Fruit fly (Drosophila melanogaster) whole organism, embryonic: Measurements from ENCODE around the gene PpV.

ENCODE experiments used
- B-H2 ChIP-seq: fragments of 200-800 bp; sonication (Bioruptor generic); optimal IDR thresholded peaks from 2 replicates; lab custom pipeline; 2018; ENCODE audit warnings: missing biosample characterization, mild to moderate bottlenecking, missing genetic modification characterization
- CG11456 ChIP-seq: fragments of 200-800 bp; sonication (Bioruptor generic); IDR thresholded peaks from 3 replicates; pipeline ENCODE4 v1.3.6; 2022; ENCODE audit warnings: missing biosample characterization, missing genetic modification characterization
- CG12155 ChIP-seq: fragments of 200-800 bp; sonication (Bioruptor generic); optimal IDR thresholded peaks from 3 replicates; lab custom pipeline; 2016; ENCODE audit warnings: missing biosample characterization, missing genetic modification characterization
- CG12769 ChIP-seq: fragments of 200-800 bp; sonication (Bioruptor generic); optimal IDR thresholded peaks from 2 replicates; lab custom pipeline; 2019; ENCODE audit warnings: missing biosample characterization, mild to moderate bottlenecking, missing genetic modification characterization, moderate library complexity
- CG13296 ChIP-seq: fragments of 200-800 bp; sonication (Bioruptor generic); optimal IDR thresholded peaks from 3 replicates; lab custom pipeline; 2018; ENCODE audit warnings: missing biosample characterization, mild to moderate bottlenecking, missing genetic modification characterization
- CG13894 ChIP-seq: fragments of 200-800 bp; sonication (Bioruptor generic); optimal IDR thresholded peaks from 3 replicates; lab custom pipeline; 2018; ENCODE audit warnings: missing biosample characterization, mild to moderate bottlenecking, missing genetic modification characterization, moderate library complexity
- CG14710 ChIP-seq: fragments of 200-800 bp; sonication (Bioruptor generic); optimal IDR thresholded peaks from 3 replicates; lab custom pipeline; 2019; ENCODE audit warnings: missing biosample characterization, mild to moderate bottlenecking, missing genetic modification characterization, moderate library complexity
- CG15011 ChIP-seq: fragments of 200-800 bp; sonication (Bioruptor generic); optimal IDR thresholded peaks from 3 replicates; lab custom pipeline; 2018; ENCODE audit warnings: missing biosample characterization, mild to moderate bottlenecking, missing genetic modification characterization
- CG15601 ChIP-seq: fragments of 200-800 bp; sonication (Bioruptor generic); optimal IDR thresholded peaks from 3 replicates; lab custom pipeline; 2019; ENCODE audit warnings: missing biosample characterization, mild to moderate bottlenecking, missing genetic modification characterization, moderate library complexity
- CG15696 ChIP-seq: fragments of 200-800 bp; sonication (Bioruptor generic); optimal IDR thresholded peaks from 2 replicates; lab custom pipeline; 2019; ENCODE audit warnings: missing biosample characterization, mild to moderate bottlenecking, missing genetic modification characterization, moderate library complexity
- CG17328 ChIP-seq: fragments of 200-800 bp; sonication (Bioruptor generic); IDR thresholded peaks from 2 replicates; pipeline ENCODE4 v1.3.6; 2022; ENCODE audit warnings: missing biosample characterization, missing genetic modification characterization
- CG17568 ChIP-seq: fragments of 200-800 bp; sonication (Bioruptor generic); optimal IDR thresholded peaks from 2 replicates; lab custom pipeline; 2018; ENCODE audit warnings: missing biosample characterization, mild to moderate bottlenecking, missing genetic modification characterization, moderate library complexity
- CG1792 ChIP-seq: fragments of 200-800 bp; sonication (Bioruptor generic); optimal IDR thresholded peaks from 2 replicates; lab custom pipeline; 2016; ENCODE audit warnings: missing biosample characterization, missing genetic modification characterization
- CG30020 ChIP-seq: fragments of 200-800 bp; optimal IDR thresholded peaks from 2 replicates; lab custom pipeline; 2019; ENCODE audit warnings: missing biosample characterization, mild to moderate bottlenecking, missing genetic modification characterization, moderate library complexity
- CG31365 ChIP-seq: fragments of 200-800 bp; sonication (Bioruptor generic); optimal IDR thresholded peaks from 2 replicates; lab custom pipeline; 2018; ENCODE audit warnings: missing biosample characterization, mild to moderate bottlenecking, missing genetic modification characterization
- CG34376 ChIP-seq: fragments of 200-800 bp; sonication (Bioruptor generic); optimal IDR thresholded peaks from 2 replicates; lab custom pipeline; 2018; ENCODE audit warnings: missing biosample characterization, mild to moderate bottlenecking, missing genetic modification characterization
- CG6175 ChIP-seq: fragments of 200-800 bp; sonication (Bioruptor generic); IDR thresholded peaks from 3 replicates; pipeline ENCODE4 v1.3.6; 2022; ENCODE audit warnings: missing biosample characterization, missing genetic modification characterization
- CG7357 ChIP-seq: fragments of 200-800 bp; sonication (Bioruptor generic); IDR thresholded peaks from 3 replicates; pipeline ENCODE4 v1.3.6; 2022; ENCODE audit warnings: missing biosample characterization, missing genetic modification characterization
- CG8478 ChIP-seq: fragments of >200 bp; optimal IDR thresholded peaks from 2 replicates; lab custom pipeline; 2018
- CG9609 ChIP-seq: fragments of 200-800 bp; sonication (Bioruptor generic); optimal IDR thresholded peaks from 3 replicates; lab custom pipeline; 2016; ENCODE audit warnings: missing biosample characterization, missing genetic modification characterization
- Camta ChIP-seq: fragments of 200-800 bp; sonication (Bioruptor generic); optimal IDR thresholded peaks from 2 replicates; lab custom pipeline; 2016; ENCODE audit warnings: missing biosample characterization, missing genetic modification characterization
- CoRest ChIP-seq: fragments of 200-800 bp; sonication (Bioruptor generic); optimal IDR thresholded peaks from 3 replicates; lab custom pipeline; 2018; ENCODE audit warnings: missing biosample characterization, mild to moderate bottlenecking, missing genetic modification characterization, moderate library complexity
- E2f2 ChIP-seq: fragments of 200-800 bp; sonication (Bioruptor generic); IDR thresholded peaks from 2 replicates; pipeline ENCODE4 v1.3.6; 2022; ENCODE audit warnings: missing biosample characterization, missing genetic modification characterization
- Ets97D ChIP-seq: fragments of 200-800 bp; sonication (Bioruptor generic); optimal IDR thresholded peaks from 3 replicates; lab custom pipeline; 2016; ENCODE audit warnings: missing biosample characterization, missing genetic modification characterization
- GATAe ChIP-seq: fragments of 200-800 bp; sonication (Bioruptor generic); conservative IDR thresholded peaks from 2 replicates; pipeline ENCODE4 v1.3.6; 2022; ENCODE audit warnings: missing biosample characterization, missing genetic modification characterization
- H2.0 ChIP-seq: fragments of 200-800 bp; sonication (Bioruptor generic); IDR thresholded peaks from 2 replicates; pipeline ENCODE4 v1.3.6; 2022; ENCODE audit warnings: missing biosample characterization, missing genetic modification characterization
- HLH54F ChIP-seq: fragments of 200-800 bp; sonication (Bioruptor generic); optimal IDR thresholded peaks from 3 replicates; lab custom pipeline; 2016; ENCODE audit warnings: missing biosample characterization, missing genetic modification characterization
- HLHmδ ChIP-seq: fragments of 200-800 bp; sonication (Bioruptor generic); optimal IDR thresholded peaks from 2 replicates; lab custom pipeline; 2018; ENCODE audit warnings: missing biosample characterization, mild to moderate bottlenecking, missing genetic modification characterization, moderate library complexity
- Hmr ChIP-seq: fragments of 200-800 bp; sonication (Bioruptor generic); optimal IDR thresholded peaks from 3 replicates; lab custom pipeline; 2017; ENCODE audit warnings: mild to moderate bottlenecking, missing biosample characterization, missing genetic modification reagents, missing genetic modification characterization
- Jarid2 ChIP-seq: fragments of 200-800 bp; sonication (Bioruptor generic); optimal IDR thresholded peaks from 3 replicates; lab custom pipeline; 2017; ENCODE audit warnings: mild to moderate bottlenecking, missing biosample characterization, missing genetic modification reagents, missing genetic modification characterization
- Nf-YC ChIP-seq: fragments of 200-800 bp; optimal IDR thresholded peaks from 3 replicates; lab custom pipeline; 2019; ENCODE audit warnings: missing biosample characterization, mild to moderate bottlenecking, missing genetic modification characterization, moderate library complexity
- Oaz ChIP-seq: fragments of 200-800 bp; sonication (Bioruptor generic); IDR thresholded peaks from 2 replicates; pipeline ENCODE4 v1.3.6; 2022; ENCODE audit warnings: missing biosample characterization, missing genetic modification characterization
- PHDP ChIP-seq: fragments of 200-800 bp; sonication (Bioruptor generic); optimal IDR thresholded peaks from 3 replicates; lab custom pipeline; 2018; ENCODE audit warnings: missing biosample characterization, mild to moderate bottlenecking, missing genetic modification characterization, moderate library complexity
- Scr ChIP-seq: fragments of 200-800 bp; sonication (Bioruptor generic); IDR thresholded peaks from 2 replicates; pipeline ENCODE4 v1.3.6; 2022; ENCODE audit warnings: missing biosample characterization, missing genetic modification characterization; ENCODE audit not compliant: partially characterized antibody
- Sox102F ChIP-seq: fragments of 200-800 bp; sonication (Bioruptor generic); optimal IDR thresholded peaks from 2 replicates; lab custom pipeline; 2018; ENCODE audit warnings: missing biosample characterization, mild to moderate bottlenecking, missing genetic modification characterization, moderate library complexity
- Stat92E ChIP-seq, 3 experiments: fragments of >200 bp in 2 of 3; fragments of 200-800 bp in 1 of 3; sonication (Bioruptor generic) in 1 of 3; optimal IDR thresholded peaks; 2 replicates each; lab custom pipeline; 2017 to 2019; ENCODE audit warnings: missing biosample characterization in 3 of 3, missing genetic modification characterization in 3 of 3, mild to moderate bottlenecking in 1 of 3, moderate library complexity in 1 of 3
- Tbp ChIP-seq: fragments of >200 bp; optimal IDR thresholded peaks from 2 replicates; lab custom pipeline; 2018; ENCODE audit warnings: missing biosample characterization, missing genetic modification characterization
- bcd ChIP-seq: fragments of 200-800 bp; sonication (Bioruptor generic); optimal IDR thresholded peaks from 2 replicates; lab custom pipeline; 2017; ENCODE audit warnings: missing biosample characterization, mild to moderate bottlenecking, missing genetic modification characterization
- bigmax ChIP-seq: fragments of 200-800 bp; sonication (Bioruptor generic); optimal IDR thresholded peaks from 2 replicates; lab custom pipeline; 2018; ENCODE audit warnings: missing biosample characterization, mild to moderate bottlenecking, missing genetic modification characterization
- chinmo ChIP-seq: fragments of 200-800 bp; sonication (Bioruptor generic); IDR thresholded peaks from 4 replicates; pipeline ENCODE4 v1.3.6; 2022; ENCODE audit warnings: missing biosample characterization, missing genetic modification characterization; ENCODE audit not compliant: partially characterized antibody
- hbn ChIP-seq: fragments of 200-800 bp; sonication (Bioruptor generic); IDR thresholded peaks from 2 replicates; pipeline ENCODE4 v1.3.6; 2022; ENCODE audit warnings: missing biosample characterization, missing genetic modification characterization; ENCODE audit not compliant: partially characterized antibody
- kni ChIP-seq: fragments of 200-800 bp; sonication (Bioruptor generic); optimal IDR thresholded peaks from 3 replicates; lab custom pipeline; 2017; ENCODE audit warnings: mild to moderate bottlenecking, missing biosample characterization, missing genetic modification reagents, missing genetic modification characterization
- lilli ChIP-seq: fragments of 200-800 bp; sonication (Bioruptor generic); optimal IDR thresholded peaks from 3 replicates; lab custom pipeline; 2016; ENCODE audit warnings: missing biosample characterization, missing genetic modification characterization
- maf-S ChIP-seq: fragments of 200-800 bp; sonication (Bioruptor generic); optimal IDR thresholded peaks from 2 replicates; lab custom pipeline; 2016; ENCODE audit warnings: missing biosample characterization, missing genetic modification characterization
- org-1 ChIP-seq: fragments of 200-800 bp; sonication (Bioruptor generic); optimal IDR thresholded peaks from 2 replicates; lab custom pipeline; 2017; ENCODE audit warnings: missing biosample characterization, missing genetic modification characterization
- pnt ChIP-seq: fragments of 200-800 bp; sonication (Bioruptor generic); optimal IDR thresholded peaks from 3 replicates; lab custom pipeline; 2016; ENCODE audit warnings: missing biosample characterization, missing genetic modification characterization
- shn ChIP-seq: fragments of 200-800 bp; sonication (Bioruptor generic); optimal IDR thresholded peaks from 3 replicates; lab custom pipeline; 2016; ENCODE audit warnings: missing biosample characterization, missing genetic modification characterization
- sima ChIP-seq: fragments of 200-800 bp; sonication (Bioruptor generic); optimal IDR thresholded peaks from 2 replicates; lab custom pipeline; 2016; ENCODE audit warnings: missing biosample characterization, missing genetic modification characterization
- trh ChIP-seq: fragments of 200-800 bp; sonication (Bioruptor generic); optimal IDR thresholded peaks from 2 replicates; lab custom pipeline; 2016; ENCODE audit warnings: missing biosample characterization, missing genetic modification characterization
- zf30C ChIP-seq: fragments of 200-800 bp; sonication (Bioruptor generic); optimal IDR thresholded peaks from 3 replicates; lab custom pipeline; 2018; ENCODE audit warnings: missing biosample characterization, mild to moderate bottlenecking, missing genetic modification characterization

The PpV gene

DNA sequence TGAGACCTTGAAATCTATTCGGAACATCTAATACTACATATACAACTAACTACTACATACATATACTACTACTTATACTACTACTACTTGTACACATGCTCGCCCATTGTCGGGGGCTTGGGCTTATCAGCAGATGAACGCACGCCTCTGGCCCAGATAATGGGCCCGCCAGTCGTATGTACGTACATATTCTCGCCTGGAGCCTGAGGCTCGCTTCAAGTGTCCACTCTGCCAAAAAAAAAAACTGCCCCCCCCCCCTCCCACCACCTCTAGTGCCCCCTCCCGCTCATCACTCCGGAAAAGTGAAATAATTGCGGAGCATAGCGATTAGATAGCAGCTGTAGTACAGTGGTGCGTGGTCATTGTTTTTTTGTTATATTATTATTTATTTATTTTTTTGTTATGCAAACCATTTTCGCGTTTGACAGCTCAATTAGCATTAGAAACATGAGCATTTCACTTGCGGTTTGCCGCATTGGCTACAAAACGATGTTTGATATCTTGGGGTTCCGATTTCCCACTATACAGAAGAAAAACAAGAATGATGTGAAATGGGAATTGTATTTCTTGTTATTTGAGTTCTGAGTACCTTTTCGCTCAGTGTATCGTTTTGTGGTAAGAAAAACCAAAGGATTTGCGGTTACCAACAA lies 15.8 kb downstream of the PpV start (continued):
- no peak for TF ChIP-seq CG15011 (GFP tag; lab: Kevin White, UChicago)
- TF ChIP-seq CG13894 (tag; lab: Kevin White, UChicago): peak; percentile 3
- TF ChIP-seq CG12155 (GFP tag; lab: Kevin White, UChicago): no peak
- no peak for TF ChIP-seq lilli (GFP tag; lab: Kevin White, UChicago)
- no peak for TF ChIP-seq Tbp (GFP tag; lab: Kevin White, UChicago)
- TF ChIP-seq CG11456 (GFP tag; lab: Robert Waterston, UW): no peak
- peak; percentile 22 for TF ChIP-seq CG12769
- TF ChIP-seq zf30C (GFP tag; lab: Kevin White, UChicago): no peak
- no peak for TF ChIP-seq sima (GFP tag; lab: Kevin White, UChicago)
- no peak for TF ChIP-seq HLH54F
- TF ChIP-seq CG17328: no peak
- TF ChIP-seq bigmax (GFP tag; lab: Kevin White, UChicago): no peak
- TF ChIP-seq HLHmδ: no peak
- no peak for TF ChIP-seq pnt (GFP tag; lab: Kevin White, UChicago)
- TF ChIP-seq kni (GFP tag; lab: Kevin White, UChicago): no peak
- no peak for TF ChIP-seq CG17568 (GFP tag; lab: Kevin White, UChicago)
- TF ChIP-seq E2f2 (GFP tag; lab: Robert Waterston, UW): no peak
- TF ChIP-seq CG9609 (GFP tag; lab: Kevin White, UChicago): no peak
- peak; percentile 89 for TF ChIP-seq CG34376 (GFP tag; lab: Kevin White, UChicago)
- no peak for TF ChIP-seq H2.0
- TF ChIP-seq Ets97D (GFP tag; lab: Kevin White, UChicago): no peak
- TF ChIP-seq Jarid2 (GFP tag; lab: Kevin White, UChicago): no peak
- TF ChIP-seq CG6175 (GFP tag; lab: Robert Waterston, UW): no peak
- no peak for TF ChIP-seq B-H2 (GFP tag; lab: Kevin White, UChicago)
- TF ChIP-seq Sox102F (GFP tag; lab: Kevin White, UChicago): peak; percentile 13
- no peak for TF ChIP-seq CG31365 (tag; lab: Kevin White, UChicago)
- TF ChIP-seq CG13296 (GFP tag; lab: Kevin White, UChicago): peak; percentile 25
- no peak for TF ChIP-seq Scr (GFP tag; lab: Robert Waterston, UW)
- TF ChIP-seq org-1 (GFP tag; lab: Kevin White, UChicago): no peak
- no peak for TF ChIP-seq trh (GFP tag; lab: Kevin White, UChicago)
- TF ChIP-seq GATAe (GFP tag; lab: Robert Waterston, UW): peak; percentile 93
- no peak for TF ChIP-seq CG15601 (tag; lab: Kevin White, UChicago)
- TF ChIP-seq Hmr: peak; percentile 31
- TF ChIP-seq Camta (GFP tag; lab: Kevin White, UChicago): no peak
- no peak for TF ChIP-seq CG15696 (tag; lab: Kevin White, UChicago)
- peak; percentile 21 for TF ChIP-seq PHDP (tag; lab: Kevin White, UChicago)
- no peak for TF ChIP-seq CG8478 (lab: Kevin White, UChicago)
- TF ChIP-seq chinmo: peak; percentile 71; the same call in 2 of the 4 replicates
- TF ChIP-seq CG14710 (tag; lab: Kevin White, UChicago): no peak
- no peak for TF ChIP-seq Oaz (GFP tag; lab: Robert Waterston, UW)
- TF ChIP-seq CG1792 (GFP tag; lab: Kevin White, UChicago): no peak
- no peak for TF ChIP-seq bcd
- no peak for TF ChIP-seq CG7357 (GFP tag; lab: Robert Waterston, UW)
- no peak for TF ChIP-seq Stat92E (GFP tag; optimal IDR thresholded peaks at IDR 0.05; lab: Kevin White, UChicago)
- TF ChIP-seq CG30020 (tag; lab: Kevin White, UChicago): no peak
- TF ChIP-seq Nf-YC (tag; lab: Kevin White, UChicago): no peak
- TF ChIP-seq CoRest (tag; lab: Kevin White, UChicago): peak; percentile 28
- no peak for TF ChIP-seq hbn
- TF ChIP-seq maf-S (GFP tag; lab: Kevin White, UChicago): no peak
- TF ChIP-seq shn (GFP tag; lab: Kevin White, UChicago): no peak
